Fruit fly (Drosophila melanogaster) whole organism: ENCODE data around the gene CG16727.

Experiments
- CG8478 ChIP-seq: fragments of >200 bp; optimal IDR thresholded peaks from 2 replicates; lab custom pipeline; 2018; ENCODE audit warnings: inconsistent platforms
- Dll ChIP-seq: fragments of >200 bp; optimal IDR thresholded peaks from 2 replicates; lab custom pipeline; 2017
- EcR ChIP-seq, 2 experiments: fragments of >200 bp; optimal IDR thresholded peaks; 2 replicates each; lab custom pipeline; 2017; ENCODE audit warnings: missing biosample characterization in 2 of 2, missing genetic modification characterization in 2 of 2, missing genetic modification reagents in 2 of 2
- pan ChIP-seq: fragments of >200 bp; optimal IDR thresholded peaks from 2 replicates; lab custom pipeline; 2017
- psq ChIP-seq: fragments of >200 bp; optimal IDR thresholded peaks from 2 replicates; lab custom pipeline; 2017
- usp ChIP-seq: fragments of >200 bp; optimal IDR thresholded peaks from 2 replicates; lab custom pipeline; 2017; ENCODE audit warnings: missing biosample characterization, missing genetic modification characterization, mixed read lengths

The CG16727 gene

dm6 chr3R:19632685-19633116 is 19.5 kb downstream of the CG16727 start, which contains the start of gene CG6231:
Gene CG6231 (minus strand): TSS chr3R:19632718.
- TF ChIP-seq psq (lab: Kevin White, UChicago) (no peak), Dll (lab: Kevin White, UChicago) (no peak), CG8478 (lab: Kevin White, UChicago) (no peak), EcR (GFP tag; optimal IDR thresholded peaks at IDR 0.05; lab: Kevin White, UChicago) (no peak), pan (lab: Kevin White, UChicago) (no peak), usp (GFP tag; lab: Kevin White, UChicago) (no peak)

- TF ChIP-seq pan (lab: Kevin White, UChicago) (no peak), Dll (lab: Kevin White, UChicago) (no peak), psq (lab: Kevin White, UChicago) (no peak), usp (GFP tag; lab: Kevin White, UChicago) (no peak), EcR (GFP tag; optimal IDR thresholded peaks at IDR 0.05; lab: Kevin White, UChicago) (no peak), CG8478 (lab: Kevin White, UChicago) (no peak)
Measured at dm6 chr3R:19634649-19635048, 21.5 kb downstream of the CG16727 start, which contains the start of gene CG34138. Gene CG34138 (plus strand): TSS chr3R:19634949.

dm6 chr3R:19638004-19638403 is 24.8 kb downstream of the CG16727 start:
- TF ChIP-seq pan (lab: Kevin White, UChicago) (no peak), psq (lab: Kevin White, UChicago) (no peak), EcR (GFP tag; optimal IDR thresholded peaks at IDR 0.05; lab: Kevin White, UChicago) (no peak), usp (GFP tag; lab: Kevin White, UChicago) (no peak), CG8478 (lab: Kevin White, UChicago) (no peak), Dll (lab: Kevin White, UChicago) (no peak)

dm6 chr3R:19641058-19641457 is 27.9 kb downstream of the CG16727 start:
- TF ChIP-seq psq (lab: Kevin White, UChicago) (no peak), EcR (GFP tag; optimal IDR thresholded peaks at IDR 0.05; lab: Kevin White, UChicago) (no peak), usp (GFP tag; lab: Kevin White, UChicago) (no peak), CG8478 (lab: Kevin White, UChicago) (no peak), Dll (lab: Kevin White, UChicago) (no peak)

DNA sequence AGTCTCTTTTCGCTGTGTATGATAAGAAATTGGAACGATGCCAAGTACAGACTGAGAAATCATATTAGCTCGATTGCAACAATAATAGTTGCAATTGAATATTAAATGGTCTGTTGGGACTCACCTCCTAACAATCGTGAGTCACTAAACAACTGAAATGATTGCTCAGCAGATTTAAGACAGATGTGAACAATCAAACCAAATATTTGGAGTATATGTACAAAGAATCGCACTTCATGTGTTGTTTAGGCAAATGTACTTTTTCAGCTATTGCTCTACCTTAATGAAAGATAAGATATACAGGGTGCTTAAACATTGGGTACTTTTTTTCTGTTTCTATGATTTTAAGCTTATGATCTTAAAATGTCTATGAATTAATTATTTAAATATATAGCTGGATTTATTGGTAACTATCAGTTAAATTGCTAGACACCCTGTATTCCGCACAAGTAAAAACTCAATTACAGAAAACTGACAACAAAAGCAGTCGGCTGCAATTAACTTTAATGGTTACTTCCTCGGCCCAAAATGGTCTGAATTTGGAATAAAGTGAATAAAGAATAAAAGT is 28.4 kb downstream of the CG16727 start:
- TF ChIP-seq pan (lab: Kevin White, UChicago), result no peak
- TF ChIP-seq usp (GFP tag; lab: Kevin White, UChicago), result no peak
- TF ChIP-seq CG8478 (lab: Kevin White, UChicago), result no peak
- TF ChIP-seq Dll (lab: Kevin White, UChicago), result no peak
- no peak for TF ChIP-seq psq (lab: Kevin White, UChicago)
- TF ChIP-seq EcR (GFP tag; optimal IDR thresholded peaks at IDR 0.05; lab: Kevin White, UChicago), result no peak

DNA sequence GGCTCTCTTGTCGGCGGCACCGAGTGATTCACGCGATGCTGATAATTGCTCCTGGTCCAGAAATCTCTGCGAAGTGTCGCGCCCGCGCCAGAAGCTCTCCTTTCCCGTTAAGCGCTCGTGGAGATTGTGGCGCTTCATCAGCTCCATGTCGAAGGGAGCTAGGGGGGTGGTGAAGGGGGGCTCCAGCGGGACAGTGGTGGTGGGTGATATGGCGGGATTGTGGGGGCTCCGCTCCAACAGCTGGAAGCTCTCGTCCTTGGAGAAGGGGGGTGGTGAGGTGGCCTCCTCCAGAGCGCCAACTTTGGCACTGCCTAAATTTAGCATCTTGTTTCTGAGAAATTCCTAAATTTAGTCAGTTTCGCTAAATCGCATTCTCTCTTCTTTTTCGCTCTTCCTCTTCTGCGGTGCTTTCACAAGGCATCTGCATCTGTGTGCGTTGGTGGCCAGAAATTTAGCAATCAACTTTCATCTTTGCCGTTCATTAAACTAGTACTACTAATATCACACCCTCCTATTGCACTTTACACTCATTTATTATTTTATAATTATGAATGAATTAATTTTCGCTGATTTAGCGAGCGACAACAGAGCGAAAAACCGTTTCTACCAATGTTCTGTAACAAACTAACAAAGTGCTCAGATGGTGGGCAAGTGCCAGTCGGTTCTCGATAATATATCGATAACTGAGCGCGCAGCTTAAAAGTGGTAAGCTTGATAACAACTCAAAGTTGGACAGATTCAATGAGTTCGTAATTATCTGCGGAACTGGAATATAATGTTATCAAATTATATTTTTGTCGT is 29.1 kb downstream of the CG16727 start, which contains the start of gene subdued:
Gene subdued, minus strand, starts transcription at position 631 of the 801 bp plus-strand sequence.
- TF ChIP-seq CG8478 (lab: Kevin White, UChicago) (no peak), pan (lab: Kevin White, UChicago) (no peak), usp (GFP tag; lab: Kevin White, UChicago) (no peak), Dll (lab: Kevin White, UChicago) (no peak), EcR (GFP tag; optimal IDR thresholded peaks at IDR 0.05; lab: Kevin White, UChicago) (no peak), psq (lab: Kevin White, UChicago) (no peak)

- no peak for TF ChIP-seq CG8478 (lab: Kevin White, UChicago)
- TF ChIP-seq EcR (GFP tag; optimal IDR thresholded peaks at IDR 0.05; lab: Kevin White, UChicago), result no peak
- TF ChIP-seq pan (lab: Kevin White, UChicago), result no peak
- no peak for TF ChIP-seq Dll (lab: Kevin White, UChicago)
- no peak for TF ChIP-seq psq (lab: Kevin White, UChicago)
- no peak for TF ChIP-seq usp (GFP tag; lab: Kevin White, UChicago)
Measured at dm6 chr3R:19642893-19643270, 29.7 kb downstream of the CG16727 start.

dm6 chr3R:19644094-19644900 is 31.1 kb downstream of the CG16727 start, which contains the start of gene Vha13:
Gene Vha13 (minus strand): TSS chr3R:19644386.
- TF ChIP-seq usp (GFP tag; lab: Kevin White, UChicago) (no peak), Dll (lab: Kevin White, UChicago) (no peak), CG8478 (lab: Kevin White, UChicago) (no peak), psq (lab: Kevin White, UChicago) (no peak)

dm6 chr3R:19644901-19645204 is 31.7 kb downstream of the CG16727 start, which contains the start of gene Nup58:
Gene Nup58 (plus strand): TSS chr3R:19645026.
- TF ChIP-seq EcR (GFP tag; optimal IDR thresholded peaks at IDR 0.05; lab: Kevin White, UChicago) (no peak), Dll (lab: Kevin White, UChicago) (no peak), CG8478 (lab: Kevin White, UChicago) (no peak), psq (lab: Kevin White, UChicago) (no peak)

DNA sequence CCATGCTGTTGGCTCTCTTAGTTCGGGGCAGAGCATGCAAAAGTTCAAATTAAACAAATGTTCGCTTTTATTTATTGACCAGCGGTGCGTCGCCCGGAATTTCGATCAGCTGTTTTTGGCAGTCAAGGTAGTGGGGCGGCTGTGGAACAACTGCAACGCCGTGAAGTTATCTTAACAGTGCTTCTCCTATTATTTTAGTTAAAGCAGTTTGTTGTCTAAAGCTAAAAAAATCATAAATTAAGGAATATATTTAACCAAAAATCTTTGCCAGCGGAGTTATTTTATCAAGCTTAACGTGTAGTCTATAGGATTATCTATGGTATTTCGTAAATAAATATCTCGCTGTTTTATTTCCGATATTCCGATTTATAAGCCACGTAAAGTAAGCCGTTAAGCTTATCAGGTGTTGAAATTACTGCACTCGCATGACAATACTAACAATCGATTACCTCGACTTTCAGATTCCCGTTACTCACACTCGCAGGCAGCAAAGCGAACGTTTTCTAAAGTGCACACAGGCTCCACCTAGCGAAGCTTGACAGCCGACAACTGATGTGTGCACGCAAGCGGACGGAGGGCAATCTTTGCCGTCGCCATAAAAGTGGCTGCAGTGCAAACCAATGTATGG is 35.2 kb downstream of the CG16727 start, which contains the start of the genes CG6195 and CG31220:
Gene CG6195, minus strand, starts transcription at position 122 of the 628 bp plus-strand sequence.
Gene CG31220, plus strand, starts transcription at position 199 of the 628 bp plus-strand sequence.
- no peak for TF ChIP-seq psq (lab: Kevin White, UChicago)
- TF ChIP-seq usp (GFP tag; lab: Kevin White, UChicago), result no peak
- TF ChIP-seq CG8478 (lab: Kevin White, UChicago), result no peak
- TF ChIP-seq pan (lab: Kevin White, UChicago), result no peak
- no peak for TF ChIP-seq Dll (lab: Kevin White, UChicago)
- TF ChIP-seq EcR (GFP tag; optimal IDR thresholded peaks at IDR 0.05; lab: Kevin White, UChicago), result no peak
